Fruit fly (Drosophila melanogaster) whole organism, embryonic: Measurements from ENCODE around the gene drongo.

ENCODE experiments used
- Adf1 ChIP-seq: fragments of 200-800 bp; sonication (Bioruptor generic); IDR thresholded peaks from 2 replicates; pipeline ENCODE4 v1.3.6; 2022; ENCODE audit warnings: missing biosample characterization, missing genetic modification characterization
- CG11456 ChIP-seq: fragments of 200-800 bp; sonication (Bioruptor generic); IDR thresholded peaks from 3 replicates; pipeline ENCODE4 v1.3.6; 2022; ENCODE audit warnings: missing biosample characterization, missing genetic modification characterization
- CG12219 ChIP-seq: fragments of 200-800 bp; sonication (Bioruptor generic); optimal IDR thresholded peaks from 3 replicates; lab custom pipeline; 2018; ENCODE audit warnings: missing biosample characterization, mild to moderate bottlenecking, missing genetic modification characterization
- CG13287 ChIP-seq: fragments of 200-800 bp; sonication (Bioruptor generic); IDR thresholded peaks from 2 replicates; pipeline ENCODE4 v1.3.6; 2022; ENCODE audit warnings: missing biosample characterization, missing genetic modification characterization; ENCODE audit not compliant: partially characterized antibody
- CG1529 ChIP-seq: fragments of 200-800 bp; sonication (Bioruptor generic); optimal IDR thresholded peaks from 3 replicates; lab custom pipeline; 2018; ENCODE audit warnings: missing biosample characterization, missing genetic modification characterization
- CG17385 ChIP-seq: fragments of 200-800 bp; sonication (Bioruptor generic); optimal IDR thresholded peaks from 3 replicates; lab custom pipeline; 2018; ENCODE audit warnings: missing biosample characterization, mild to moderate bottlenecking, missing genetic modification characterization
- CG17829 ChIP-seq: fragments of 200-800 bp; optimal IDR thresholded peaks from 2 replicates; lab custom pipeline; 2019; ENCODE audit warnings: missing biosample characterization, mild to moderate bottlenecking, missing genetic modification characterization, moderate library complexity
- CG2129 ChIP-seq: fragments of 200-800 bp; sonication (Bioruptor generic); IDR thresholded peaks from 2 replicates; pipeline ENCODE4 v1.3.6; 2022; ENCODE audit warnings: missing biosample characterization, missing genetic modification characterization; ENCODE audit not compliant: partially characterized antibody
- CG3065 ChIP-seq: fragments of 200-800 bp; sonication (Bioruptor generic); optimal IDR thresholded peaks from 2 replicates; lab custom pipeline; 2016; ENCODE audit warnings: missing biosample characterization, missing genetic modification characterization
- CG4730 ChIP-seq: fragments of 200-800 bp; sonication (Bioruptor generic); IDR thresholded peaks from 2 replicates; pipeline ENCODE4 v1.3.6; 2022; ENCODE audit warnings: missing biosample characterization, missing genetic modification characterization
- CG5245 ChIP-seq: fragments of 200-800 bp; sonication (Bioruptor generic); optimal IDR thresholded peaks from 3 replicates; lab custom pipeline; 2016; ENCODE audit warnings: missing biosample characterization, missing genetic modification characterization
- CG8290 ChIP-seq, 3 experiments: fragments of 200-800 bp; sonication (Bioruptor generic); optimal IDR thresholded peaks; 2 replicates each; lab custom pipeline; 2016 to 2019; ENCODE audit warnings: missing biosample characterization in 3 of 3, missing genetic modification characterization in 3 of 3, mild to moderate bottlenecking in 2 of 3, moderate library complexity in 1 of 3
- CHES-1-like ChIP-seq: fragments of 200-800 bp; sonication (Bioruptor generic); optimal IDR thresholded peaks from 2 replicates; lab custom pipeline; 2016; ENCODE audit warnings: missing biosample characterization, missing genetic modification characterization
- Doc3 ChIP-seq: fragments of 200-800 bp; sonication (Bioruptor generic); IDR thresholded peaks from 3 replicates; pipeline ENCODE4 v1.3.6; 2022; ENCODE audit warnings: missing biosample characterization, missing genetic modification characterization; ENCODE audit not compliant: partially characterized antibody
- Ets65A ChIP-seq: fragments of 200-800 bp; sonication (Bioruptor generic); peaks from one replicate; lab custom pipeline; 2016; ENCODE audit warnings: missing biosample characterization, missing genetic modification characterization
- GATAe ChIP-seq: fragments of 200-800 bp; sonication (Bioruptor generic); conservative IDR thresholded peaks from 2 replicates; pipeline ENCODE4 v1.3.6; 2022; ENCODE audit warnings: missing biosample characterization, missing genetic modification characterization
- Hr78 ChIP-seq, 2 experiments: fragments of 200-800 bp in 1 of 2; fragments of >200 bp in 1 of 2; sonication (Bioruptor generic) in 1 of 2; optimal IDR thresholded peaks; 2 replicates each; lab custom pipeline; 2017 to 2019; ENCODE audit warnings: missing biosample characterization in 2 of 2, missing genetic modification characterization in 2 of 2, mild to moderate bottlenecking in 1 of 2, moderate library complexity in 1 of 2
- Spps ChIP-seq: fragments of 200-800 bp; sonication (Bioruptor generic); optimal IDR thresholded peaks from 2 replicates; lab custom pipeline; 2018; ENCODE audit warnings: missing biosample characterization, mild to moderate bottlenecking, missing genetic modification characterization
- crol ChIP-seq: fragments of 200-800 bp; sonication (Bioruptor generic); IDR thresholded peaks from 2 replicates; pipeline ENCODE4 v1.3.6; 2022; ENCODE audit warnings: missing biosample characterization, missing genetic modification characterization
- gt ChIP-seq: fragments of 200-800 bp; sonication (Bioruptor generic); IDR thresholded peaks from 2 replicates; pipeline ENCODE4 v1.3.6; 2022; ENCODE audit warnings: missing biosample characterization, missing genetic modification characterization
- lab ChIP-seq: fragments of 200-800 bp; sonication (Bioruptor generic); optimal IDR thresholded peaks from 3 replicates; lab custom pipeline; 2017; ENCODE audit warnings: missing biosample characterization, missing genetic modification characterization, mild to moderate bottlenecking, moderate library complexity, missing genetic modification reagents
- p53 ChIP-seq: fragments of 200-800 bp; sonication (Bioruptor generic); optimal IDR thresholded peaks from 2 replicates; lab custom pipeline; 2016; ENCODE audit warnings: missing biosample characterization, missing genetic modification characterization
- prd ChIP-seq, 3 experiments: fragments of >200 bp in 2 of 3; fragments of 200-800 bp in 1 of 3; sonication (Bioruptor generic) in 1 of 3; optimal IDR thresholded peaks in 2 of 3; IDR thresholded peaks in 1 of 3; 2 replicates in 2 of 3; 3 replicates in 1 of 3; pipeline versions ENCODE4 v1.3.6 to Lab custom; 2017 to 2022; ENCODE audit warnings: missing biosample characterization in 1 of 3, missing genetic modification characterization in 1 of 3
- slbo ChIP-seq: fragments of 200-800 bp; sonication (Bioruptor generic); IDR thresholded peaks from 2 replicates; pipeline ENCODE4 v1.3.6; 2022; ENCODE audit warnings: missing biosample characterization, missing genetic modification characterization
- sob ChIP-seq: fragments of 200-800 bp; sonication (Bioruptor generic); IDR thresholded peaks from 2 replicates; pipeline ENCODE4 v1.3.6; 2022; ENCODE audit warnings: missing biosample characterization, missing genetic modification characterization
- sug ChIP-seq: fragments of 200-800 bp; optimal IDR thresholded peaks from 2 replicates; lab custom pipeline; 2019; ENCODE audit warnings: missing biosample characterization, mild to moderate bottlenecking, missing genetic modification characterization, moderate library complexity
- tap ChIP-seq: fragments of 200-800 bp; optimal IDR thresholded peaks from 3 replicates; lab custom pipeline; 2019; ENCODE audit warnings: missing biosample characterization, mild to moderate bottlenecking, missing genetic modification characterization, moderate library complexity
- twi ChIP-seq: fragments of 200-800 bp; optimal IDR thresholded peaks from 2 replicates; lab custom pipeline; 2019; ENCODE audit warnings: missing biosample characterization, mild to moderate bottlenecking, missing genetic modification characterization, moderate library complexity
- unpg ChIP-seq: fragments of 200-800 bp; sonication (Bioruptor generic); optimal IDR thresholded peaks from 3 replicates; lab custom pipeline; 2018; ENCODE audit warnings: missing biosample characterization, mild to moderate bottlenecking, missing genetic modification characterization, moderate library complexity
- wek ChIP-seq: fragments of 200-800 bp; sonication (Bioruptor generic); optimal IDR thresholded peaks from 3 replicates; lab custom pipeline; 2018; ENCODE audit warnings: missing biosample characterization, mild to moderate bottlenecking, missing genetic modification characterization, moderate library complexity

drongo gene

DNA sequence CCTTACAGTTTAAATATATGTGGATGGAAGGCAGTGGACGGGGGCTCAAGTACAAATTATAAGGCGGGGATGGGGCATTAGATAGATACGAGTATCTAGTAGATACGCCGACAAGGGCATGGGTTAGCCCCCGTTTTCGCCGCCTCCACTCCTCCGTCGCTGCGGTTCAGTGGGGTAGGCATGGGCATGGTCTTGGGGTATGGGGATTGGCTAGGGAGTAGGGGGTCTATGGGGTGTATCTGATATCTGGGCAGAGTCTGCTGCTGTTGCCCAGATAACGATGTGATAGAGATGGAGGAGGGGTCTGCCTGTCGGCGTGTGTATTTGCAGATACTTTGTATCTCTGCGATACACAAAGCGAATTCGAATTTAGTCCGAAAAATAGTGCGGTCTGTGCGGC lies 60.9 kb downstream of the drongo start (continued):
- TF ChIP-seq CG8290 (GFP tag; optimal IDR thresholded peaks at IDR 0.05; lab: Kevin White, UChicago) (no peak), CG8290 (tag; optimal IDR thresholded peaks at IDR 0.05; lab: Kevin White, UChicago) (peak in 1 of 2 experiments; percentile 9), CG17829 (tag; lab: Kevin White, UChicago) (no peak), Ets65A (GFP tag; lab: Kevin White, UChicago) (no peak), Hr78 (GFP tag; optimal IDR thresholded peaks at IDR 0.05; lab: Kevin White, UChicago) (peak in 1 of 2 experiments; percentile 49), sug (tag; lab: Kevin White, UChicago) (peak; percentile 55), CG11456 (GFP tag; lab: Robert Waterston, UW) (no peak), p53 (GFP tag; lab: Kevin White, UChicago) (no peak), gt (no peak), sob (GFP tag; lab: Robert Waterston, UW) (peak; percentile 41; the same call in 1 of the 2 replicates), wek (no peak), CG13287 (no peak), crol (GFP tag; lab: Robert Waterston, UW) (peak; percentile 72), lab (GFP tag; lab: Kevin White, UChicago) (peak; percentile 43), Adf1 (GFP tag; lab: Robert Waterston, UW) (peak; percentile 30; the same call in 1 of the 2 replicates), Doc3 (GFP tag; lab: Robert Waterston, UW) (no peak), CHES-1-like (GFP tag; lab: Kevin White, UChicago) (no peak), slbo (no peak), CG5245 (no peak), GATAe (GFP tag; lab: Robert Waterston, UW) (peak; percentile 65)

DNA sequence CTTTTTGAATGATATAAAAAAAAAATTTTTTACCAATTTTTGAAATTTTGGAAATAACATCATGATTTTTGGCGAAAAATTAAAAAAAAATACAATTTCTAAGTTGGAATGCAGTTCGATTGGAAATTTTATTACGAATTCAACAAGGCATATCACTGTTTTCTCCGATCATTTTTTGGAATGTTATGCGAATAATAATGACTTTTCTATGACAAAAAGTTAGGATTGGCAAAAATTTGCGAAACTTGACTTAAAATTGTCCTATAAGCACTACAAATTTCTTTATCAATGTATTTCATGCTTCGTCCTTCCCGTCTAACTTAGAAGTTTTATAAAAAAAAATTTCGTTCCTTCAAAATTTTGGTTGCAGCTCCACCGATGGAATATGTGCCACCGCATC lies 66.8 kb downstream of the drongo start, which contains the start of gene CG3544:
Gene CG3544 (plus strand): TSS at position 301 of the 400 bp plus-strand sequence.
- TF ChIP-seq prd (optimal IDR thresholded peaks at IDR 0.05; lab: Kevin White, UChicago) (no peak), prd (GFP tag; IDR thresholded peaks at IDR 0.05; lab: Robert Waterston, UW) (no peak), CG1529 (no peak), CG2129 (GFP tag; lab: Robert Waterston, UW) (no peak), CG17385 (GFP tag; lab: Kevin White, UChicago) (no peak), twi (no peak), Spps (no peak), CG12219 (GFP tag; lab: Kevin White, UChicago) (no peak), unpg (GFP tag; lab: Kevin White, UChicago) (no peak), CG3065 (GFP tag; lab: Kevin White, UChicago) (no peak), CG4730 (GFP tag; lab: Robert Waterston, UW) (no peak), tap (tag; lab: Kevin White, UChicago) (no peak)
